Worm (Caenorhabditis elegans) whole organism, young adult: Measurements from ENCODE around the gene F26F12.3.

Source experiments
- B0019.2 ChIP-seq: fragments of 200-800 bp; sonication (Bioruptor generic); conservative IDR thresholded peaks from 2 replicates; pipeline ENCODE4 v1.3.6; 2022; ENCODE audit warnings: missing genetic modification reagents, missing genetic modification characterization, missing compliant biosample characterization
- B0035.1 ChIP-seq: sonication (generic microtip); optimal IDR thresholded peaks from 2 replicates; lab custom pipeline; 2016; ENCODE audit warnings: missing genetic modification characterization, mild to moderate bottlenecking, missing compliant biosample characterization, missing genotype, missing genetic modification reagents
- B0336.3 ChIP-seq: fragments of 200-800 bp; sonication (Bioruptor generic); IDR thresholded peaks from 2 replicates; pipeline ENCODE4 v1.3.6; 2022; ENCODE audit warnings: missing genetic modification characterization, missing compliant biosample characterization
- C06A6.2 ChIP-seq: fragments of 200-800 bp; sonication (Bioruptor generic); conservative IDR thresholded peaks from 2 replicates; pipeline ENCODE4 v1.3.6; 2022; ENCODE audit warnings: missing genetic modification characterization, missing compliant biosample characterization
- D2030.7 ChIP-seq: fragments of 200-800 bp; sonication (Bioruptor generic); IDR thresholded peaks from 2 replicates; pipeline ENCODE4 v1.3.6; 2022; ENCODE audit warnings: missing genetic modification reagents, missing genetic modification characterization, missing compliant biosample characterization
- F23B12.7 ChIP-seq: sonication (generic microtip); optimal IDR thresholded peaks from 2 replicates; lab custom pipeline; 2017; ENCODE audit warnings: missing genetic modification characterization, mild to moderate bottlenecking, missing compliant biosample characterization, antibody characterized with exemption, moderate library complexity; ENCODE audit not compliant: insufficient read depth
- F37B4.10 ChIP-seq: fragments of 200-800 bp; sonication (Bioruptor generic); IDR thresholded peaks from 2 replicates; pipeline ENCODE4 v1.3.6; 2022; ENCODE audit warnings: missing genetic modification characterization, missing compliant biosample characterization
- F39B2.1 ChIP-seq: fragments of 200-800 bp; sonication (Bioruptor generic); IDR thresholded peaks from 2 replicates; pipeline ENCODE4 v1.3.6; 2022; ENCODE audit warnings: missing genetic modification reagents, missing genetic modification characterization, missing compliant biosample characterization
- F49E8.2 ChIP-seq: sonication (generic microtip); optimal IDR thresholded peaks from 3 replicates; lab custom pipeline; 2017; ENCODE audit warnings: missing genetic modification characterization, mild to moderate bottlenecking, missing compliant biosample characterization, antibody characterized with exemption, moderate library complexity; ENCODE audit not compliant: insufficient read depth
- F55B11.4 ChIP-seq: sonication (generic microtip); optimal IDR thresholded peaks from 2 replicates; lab custom pipeline; 2016; ENCODE audit warnings: missing compliant biosample characterization, missing genetic modification characterization, borderline replicate concordance; ENCODE audit not compliant: insufficient read depth
- F57C9.4 ChIP-seq: sonication (generic microtip); optimal IDR thresholded peaks from 2 replicates; lab custom pipeline; 2017; ENCODE audit warnings: mild to moderate bottlenecking, missing genetic modification characterization, missing compliant biosample characterization
- T07F8.4 ChIP-seq: sonication (generic microtip); optimal IDR thresholded peaks from 2 replicates; lab custom pipeline; 2016; ENCODE audit warnings: mild to moderate bottlenecking, missing genetic modification characterization, moderate library complexity, missing compliant biosample characterization
- Y53F4B.3 ChIP-seq: fragments of 200-800 bp; sonication (Bioruptor generic); IDR thresholded peaks from 2 replicates; pipeline ENCODE4 v1.3.6; 2022; ENCODE audit warnings: missing genetic modification reagents, missing genetic modification characterization, missing compliant biosample characterization
- Y53G8AR.9 ChIP-seq: fragments of 200-800 bp; sonication (Bioruptor generic); conservative IDR thresholded peaks from 2 replicates; pipeline ENCODE4 v1.3.6; 2022; ENCODE audit warnings: missing genetic modification reagents, missing genetic modification characterization, missing compliant biosample characterization
- Y67H2A.10 ChIP-seq: fragments of 200-800 bp; sonication (Bioruptor generic); conservative IDR thresholded peaks from 2 replicates; pipeline ENCODE4 v1.3.6; 2022; ENCODE audit warnings: missing genetic modification reagents, missing genetic modification characterization, missing compliant biosample characterization
- Y79H2A.3 ChIP-seq: fragments of 200-800 bp; sonication (Bioruptor generic); conservative IDR thresholded peaks from 2 replicates; pipeline ENCODE4 v1.3.6; 2022; ENCODE audit warnings: missing genetic modification reagents, missing genetic modification characterization, missing compliant biosample characterization
- akir-1 ChIP-seq: fragments of 200-800 bp; sonication (Bioruptor generic); optimal IDR thresholded peaks from 2 replicates; lab custom pipeline; 2018; ENCODE audit warnings: mild to moderate bottlenecking, missing genetic modification characterization, moderate library complexity, missing compliant biosample characterization
- ama-1 ChIP-seq, 3 experiments: fragments of 150-350 bp in 1 of 3; sonication (generic microtip) in 2 of 3; optimal IDR thresholded peaks; 2 replicates each; lab custom pipeline; 2014 to 2018; ENCODE audit warnings: missing biosample characterization in 2 of 3, missing genetic modification characterization in 2 of 3, missing genetic modification reagents in 2 of 3
- attf-3 ChIP-seq: fragments of 200-800 bp; sonication (Bioruptor generic); conservative IDR thresholded peaks from 2 replicates; pipeline ENCODE4 v1.3.6; 2022; ENCODE audit warnings: missing genetic modification reagents, missing genetic modification characterization, missing compliant biosample characterization
- attf-6 ChIP-seq: fragments of 200-800 bp; sonication (Bioruptor generic); IDR thresholded peaks from 2 replicates; pipeline ENCODE4 v1.3.6; 2022; ENCODE audit warnings: missing genetic modification reagents, missing genetic modification characterization, missing compliant biosample characterization
- bed-1 ChIP-seq: fragments of 200-800 bp; sonication (Bioruptor generic); IDR thresholded peaks from 2 replicates; pipeline ENCODE4 v1.3.6; 2022; ENCODE audit warnings: missing genetic modification reagents, missing genetic modification characterization, missing compliant biosample characterization
- ccch-3 ChIP-seq: fragments of 200-800 bp; sonication (Bioruptor generic); optimal IDR thresholded peaks from 2 replicates; lab custom pipeline; 2018; ENCODE audit warnings: mild to moderate bottlenecking, missing genetic modification characterization, missing compliant biosample characterization
- ceh-91 ChIP-seq: fragments of 200-800 bp; sonication (Bioruptor generic); IDR thresholded peaks from 2 replicates; pipeline ENCODE4 v1.3.6; 2022; ENCODE audit warnings: missing genetic modification reagents, missing genetic modification characterization, missing compliant biosample characterization
- dox-1 ChIP-seq: fragments of 200-800 bp; sonication (Bioruptor generic); IDR thresholded peaks from 2 replicates; pipeline ENCODE4 v1.3.6; 2022; ENCODE audit warnings: missing genetic modification reagents, missing genetic modification characterization, missing compliant biosample characterization
- egl-18 ChIP-seq: fragments of 200-800 bp; sonication (Bioruptor generic); IDR thresholded peaks from 2 replicates; pipeline ENCODE4 v1.3.6; 2022; ENCODE audit warnings: missing genetic modification reagents, missing genetic modification characterization, missing compliant biosample characterization
- ekl-4 ChIP-seq: fragments of 200-800 bp; sonication (Bioruptor generic); IDR thresholded peaks from 2 replicates; pipeline ENCODE4 v1.3.6; 2022; ENCODE audit warnings: missing genetic modification reagents, missing genetic modification characterization, missing compliant biosample characterization
- ets-4 ChIP-seq: fragments of 200-800 bp; sonication (Bioruptor generic); optimal IDR thresholded peaks from 2 replicates; lab custom pipeline; 2018; ENCODE audit warnings: mild to moderate bottlenecking, missing genetic modification characterization, missing compliant biosample characterization
- hmg-1.2 ChIP-seq: fragments of 200-800 bp; sonication (Bioruptor generic); IDR thresholded peaks from 2 replicates; pipeline ENCODE4 v1.3.6; 2022; ENCODE audit warnings: missing genetic modification reagents, missing genetic modification characterization, missing compliant biosample characterization
- hmg-20 ChIP-seq: fragments of 200-800 bp; sonication (Bioruptor generic); IDR thresholded peaks from 2 replicates; pipeline ENCODE4 v1.3.6; 2022; ENCODE audit warnings: missing genetic modification reagents, missing genetic modification characterization, missing compliant biosample characterization
- hsf-1 ChIP-seq: fragments of 200-800 bp; sonication (Bioruptor generic); IDR thresholded peaks from 2 replicates; pipeline ENCODE4 v1.3.6; 2022; ENCODE audit warnings: missing genetic modification reagents, missing genetic modification characterization, missing compliant biosample characterization
- lin-35 ChIP-seq, 3 experiments: fragments of 150-350 bp in 2 of 3; sonication (generic microtip) in 1 of 3; optimal IDR thresholded peaks; 2 replicates each; lab custom pipeline; 2014 to 2018; ENCODE audit warnings: missing biosample characterization in 3 of 3, missing genetic modification characterization in 3 of 3, missing genetic modification reagents in 3 of 3
- madf-6 ChIP-seq: fragments of 200-800 bp; sonication (Bioruptor generic); IDR thresholded peaks from 2 replicates; pipeline ENCODE4 v1.3.6; 2022; ENCODE audit warnings: missing genetic modification reagents, missing genetic modification characterization, missing compliant biosample characterization
- madf-8 ChIP-seq: fragments of 200-800 bp; sonication (Bioruptor generic); conservative IDR thresholded peaks from 2 replicates; pipeline ENCODE4 v1.3.6; 2022; ENCODE audit warnings: missing genetic modification reagents, missing genetic modification characterization, missing compliant biosample characterization
- mel-28 ChIP-seq: sonication (generic microtip); optimal IDR thresholded peaks from 2 replicates; lab custom pipeline; 2016; ENCODE audit warnings: borderline replicate concordance, mild to moderate bottlenecking, missing genetic modification characterization, missing compliant biosample characterization
- mxl-1 ChIP-seq: sonication (generic microtip); optimal IDR thresholded peaks from 2 replicates; lab custom pipeline; 2016; ENCODE audit warnings: missing genetic modification characterization, missing compliant biosample characterization
- nfya-2 ChIP-seq: fragments of 200-800 bp; sonication (Bioruptor generic); IDR thresholded peaks from 2 replicates; pipeline ENCODE4 v1.3.6; 2022; ENCODE audit warnings: missing genetic modification reagents, missing genetic modification characterization, missing compliant biosample characterization
- nhr-179 ChIP-seq: sonication (generic microtip); optimal IDR thresholded peaks from 2 replicates; lab custom pipeline; 2016; ENCODE audit warnings: mild to moderate bottlenecking, missing genetic modification characterization, missing compliant biosample characterization
- nhr-80 ChIP-seq: sonication (generic microtip); optimal IDR thresholded peaks from 2 replicates; lab custom pipeline; 2016; ENCODE audit warnings: missing genetic modification characterization, missing compliant biosample characterization
- nhr-90 ChIP-seq: sonication (generic microtip); optimal IDR thresholded peaks from 2 replicates; lab custom pipeline; 2016; ENCODE audit warnings: missing genotype, mild to moderate bottlenecking, missing genetic modification characterization, missing compliant biosample characterization
- rcor-1 ChIP-seq: fragments of 200-800 bp; sonication (Bioruptor generic); IDR thresholded peaks from 2 replicates; pipeline ENCODE4 v1.3.6; 2022; ENCODE audit warnings: missing genetic modification reagents, missing genetic modification characterization, missing compliant biosample characterization
- snpc-1.3 ChIP-seq: sonication (generic microtip); optimal IDR thresholded peaks from 2 replicates; lab custom pipeline; 2017; ENCODE audit warnings: missing genetic modification characterization, mild to moderate bottlenecking, missing compliant biosample characterization, antibody characterized with exemption, moderate library complexity, missing genotype, missing genetic modification reagents; ENCODE audit not compliant: insufficient read depth
- sptf-2 ChIP-seq: fragments of 200-800 bp; sonication (Bioruptor generic); optimal IDR thresholded peaks from 2 replicates; lab custom pipeline; 2018; ENCODE audit warnings: mild to moderate bottlenecking, missing genetic modification characterization, missing compliant biosample characterization
- tbp1 ChIP-seq: fragments of 200-800 bp; sonication (Bioruptor generic); optimal IDR thresholded peaks from 2 replicates; lab custom pipeline; 2018; ENCODE audit warnings: mild to moderate bottlenecking, missing genetic modification characterization, missing compliant biosample characterization
- tbx-9 ChIP-seq: sonication (generic microtip); optimal IDR thresholded peaks from 2 replicates; lab custom pipeline; 2016; ENCODE audit warnings: borderline replicate concordance, missing genetic modification characterization, inconsistent platforms, missing compliant biosample characterization
- unc-62 ChIP-seq: fragments of 150-350 bp; optimal IDR thresholded peaks from 2 replicates; lab custom pipeline; 2014; ENCODE audit warnings: missing biosample characterization, missing genetic modification reagents, missing genetic modification characterization
- ztf-28 ChIP-seq: fragments of 200-800 bp; sonication (Bioruptor generic); IDR thresholded peaks from 2 replicates; pipeline ENCODE4 v1.3.6; 2022; ENCODE audit warnings: missing genetic modification reagents, missing genetic modification characterization, missing compliant biosample characterization
- ztf-3 ChIP-seq: fragments of 200-800 bp; sonication (Bioruptor generic); optimal IDR thresholded peaks from 2 replicates; lab custom pipeline; 2018; ENCODE audit warnings: mild to moderate bottlenecking, missing genetic modification characterization, missing compliant biosample characterization
- ztf-6 ChIP-seq: fragments of 200-800 bp; sonication (Bioruptor generic); IDR thresholded peaks from 2 replicates; pipeline ENCODE4 v1.3.6; 2022; ENCODE audit warnings: missing genetic modification reagents, missing genetic modification characterization, missing compliant biosample characterization

F26F12.3 gene

DNA sequence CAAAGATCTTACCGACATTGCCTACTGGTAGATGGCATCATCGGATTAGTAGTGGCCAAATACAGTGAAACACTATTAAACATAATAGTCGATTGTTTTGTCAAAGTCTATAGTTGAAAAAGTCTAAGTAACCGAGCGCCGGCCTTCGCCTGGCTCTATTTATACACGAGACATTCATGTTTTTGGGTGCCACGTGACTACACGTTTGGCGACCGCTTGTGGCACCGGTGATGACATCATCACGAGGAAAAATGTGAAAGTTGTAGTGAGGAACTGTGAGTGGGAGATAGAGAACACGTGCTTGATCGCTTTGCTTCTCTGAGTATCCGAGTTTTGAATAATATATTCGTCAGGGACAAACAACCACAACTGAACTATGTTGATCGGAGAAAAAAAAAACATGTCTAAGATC lies 1.2 kb downstream of the F26F12.3 start (continued):
- no peak for TF ChIP-seq Y79H2A.3
- no peak for TF ChIP-seq ztf-6 (GFP tag; lab: Robert Waterston, UW)
- no peak for TF ChIP-seq attf-6 (GFP tag; lab: Robert Waterston, UW)
- TF ChIP-seq unc-62 (GFP tag; lab: Kevin White, UChicago) = no peak
- no peak for TF ChIP-seq egl-18
- TF ChIP-seq hsf-1 (GFP tag; lab: Robert Waterston, UW) = no peak
- TF ChIP-seq snpc-1.3 (tag; lab: Kevin White, UChicago) = no peak
- no peak for TF ChIP-seq nfya-2 (GFP tag; lab: Robert Waterston, UW)
- no peak for TF ChIP-seq ceh-91 (GFP tag; lab: Robert Waterston, UW)
- TF ChIP-seq ztf-28 (GFP tag; lab: Robert Waterston, UW) = no peak
- no peak for TF ChIP-seq akir-1 (GFP tag; lab: Kevin White, UChicago)
- TF ChIP-seq Y53F4B.3 (GFP tag; lab: Robert Waterston, UW) = no peak
- TF ChIP-seq F55B11.4 = no peak
- TF ChIP-seq C06A6.2 (GFP tag; lab: Robert Waterston, UW) = peak; percentile 56
- no peak for TF ChIP-seq Y53G8AR.9 (GFP tag; lab: Robert Waterston, UW)
- TF ChIP-seq dox-1 (GFP tag; lab: Robert Waterston, UW) = no peak
- TF ChIP-seq T07F8.4 (tag; lab: Kevin White, UChicago) = no peak
- no peak for TF ChIP-seq sptf-2 (GFP tag; lab: Kevin White, UChicago)
- TF ChIP-seq tbp1 = peak; percentile 56
- TF ChIP-seq F57C9.4 (tag; lab: Kevin White, UChicago) = no peak
- TF ChIP-seq ccch-3 (GFP tag; lab: Kevin White, UChicago) = no peak
- no peak for TF ChIP-seq B0336.3 (GFP tag; lab: Robert Waterston, UW)
- TF ChIP-seq ama-1 (optimal IDR thresholded peaks at IDR 0.05; lab: Kevin White, UChicago) = peak; percentile 69
- no peak for TF ChIP-seq ama-1 (GFP tag; optimal IDR thresholded peaks at IDR 0.05; lab: Kevin White, UChicago)
- no peak for TF ChIP-seq ets-4 (GFP tag; lab: Kevin White, UChicago)
- TF ChIP-seq bed-1 = no peak
- no peak for TF ChIP-seq mxl-1 (tag; lab: Kevin White, UChicago)
- TF ChIP-seq nhr-90 (tag; lab: Kevin White, UChicago) = no peak
- TF ChIP-seq madf-8 = no peak
- no peak for TF ChIP-seq lin-35 (GFP tag; optimal IDR thresholded peaks at IDR 0.05; lab: Kevin White, UChicago)
- no peak for TF ChIP-seq D2030.7 (GFP tag; lab: Robert Waterston, UW)
- no peak for TF ChIP-seq hmg-20
- no peak for TF ChIP-seq mel-28 (tag; lab: Kevin White, UChicago)
- no peak for TF ChIP-seq B0035.1 (tag; lab: Kevin White, UChicago)
- TF ChIP-seq B0019.2 = no peak
- TF ChIP-seq F37B4.10 = no peak
- TF ChIP-seq attf-3 (GFP tag; lab: Robert Waterston, UW) = no peak
- no peak for TF ChIP-seq ztf-3 (GFP tag; lab: Kevin White, UChicago)
- peak; percentile 20; the same call in 1 of the 2 replicates for TF ChIP-seq hmg-1.2 (GFP tag; lab: Robert Waterston, UW)
- no peak for TF ChIP-seq madf-6 (GFP tag; lab: Robert Waterston, UW)
- TF ChIP-seq ekl-4 = peak; percentile 44; the same call in 1 of the 2 replicates
- no peak for TF ChIP-seq nhr-179
- peak; percentile 17 for TF ChIP-seq nhr-80 (tag; lab: Kevin White, UChicago)
- no peak for TF ChIP-seq F49E8.2 (tag; lab: Kevin White, UChicago)
- no peak for TF ChIP-seq F23B12.7 (tag; lab: Kevin White, UChicago)
- TF ChIP-seq F39B2.1 (GFP tag; lab: Robert Waterston, UW) = no peak
- no peak for TF ChIP-seq tbx-9 (tag; lab: Kevin White, UChicago)
- peak; percentile 49; the same call in 1 of the 2 replicates for TF ChIP-seq rcor-1
- TF ChIP-seq Y67H2A.10 = peak; percentile 63
